Fruit fly (Drosophila melanogaster): Measurements from ENCODE around the gene CG17544.

The CG17544 gene

dm6 chr2L:19397617-19398316, 526 bp downstream of the CG17544 start (continued):
- no peak for TF ChIP-seq CG15601 (tag; optimal IDR thresholded peaks at IDR 0.05)
- TF ChIP-seq CG6689 (GFP tag; IDR thresholded peaks at IDR 0.05): no peak
- TF ChIP-seq tap (tag; optimal IDR thresholded peaks at IDR 0.05): peak; percentile 6
- no peak for TF ChIP-seq CG9817 (tag; optimal IDR thresholded peaks at IDR 0.05)
- TF ChIP-seq Dad (GFP tag; optimal IDR thresholded peaks at IDR 0.05): no peak
- TF ChIP-seq grau (tag; optimal IDR thresholded peaks at IDR 0.05): peak; percentile 83
- TF ChIP-seq dpn (GFP tag; optimal IDR thresholded peaks at IDR 0.05): peak; percentile 5 to 33
- no peak for TF ChIP-seq crol (GFP tag; IDR thresholded peaks at IDR 0.05)
- peak; percentile 3 for TF ChIP-seq CG6254 (GFP tag; optimal IDR thresholded peaks at IDR 0.05)
- no peak for TF ChIP-seq YL-1 (GFP tag; optimal IDR thresholded peaks at IDR 0.05)
- no peak for TF ChIP-seq Usf (GFP tag; optimal IDR thresholded peaks at IDR 0.05)
- no peak for TF ChIP-seq CG2712 (tag; optimal IDR thresholded peaks at IDR 0.05)
- TF ChIP-seq fd3F (GFP tag; optimal IDR thresholded peaks at IDR 0.05): no peak
- TF ChIP-seq CG7839 (tag; optimal IDR thresholded peaks at IDR 0.05): peak; percentile 45
- TF ChIP-seq fru (optimal IDR thresholded peaks at IDR 0.05): no peak
- TF ChIP-seq CG4424 (GFP tag; optimal IDR thresholded peaks at IDR 0.05): no peak
- TF ChIP-seq yki (optimal IDR thresholded peaks at IDR 0.05): peak; percentile 53
- no peak for TF ChIP-seq CG7357 (GFP tag; IDR thresholded peaks at IDR 0.05)
- TF ChIP-seq CG31441 (GFP tag; IDR thresholded peaks at IDR 0.05): no peak
- no peak for TF ChIP-seq CG17568 (GFP tag; optimal IDR thresholded peaks at IDR 0.05)
- TF ChIP-seq hkb (optimal IDR thresholded peaks at IDR 0.05): no peak
- TF ChIP-seq hkb (GFP tag; IDR thresholded peaks at IDR 0.05): no peak
- TF ChIP-seq CG10959 (GFP tag; IDR thresholded peaks at IDR 0.05): no peak
- peak; percentile 3 for TF ChIP-seq D19B (GFP tag; optimal IDR thresholded peaks at IDR 0.05)
- no peak for TF ChIP-seq CG10366 (GFP tag; IDR thresholded peaks at IDR 0.05)
- no peak for TF ChIP-seq br (optimal IDR thresholded peaks at IDR 0.05)
- TF ChIP-seq chm (GFP tag; IDR thresholded peaks at IDR 0.05): no peak
- peak; percentile 66 for TF ChIP-seq CG2120 (GFP tag; optimal IDR thresholded peaks at IDR 0.05)
- TF ChIP-seq pho (GFP tag; optimal IDR thresholded peaks at IDR 0.05): peak; percentile 20
- no peak for TF ChIP-seq CG9609 (GFP tag; optimal IDR thresholded peaks at IDR 0.05)
- TF ChIP-seq Bteb2 (GFP tag; optimal IDR thresholded peaks at IDR 0.05): no peak
- TF ChIP-seq nom (GFP tag; optimal IDR thresholded peaks at IDR 0.05): no peak
- no peak for TF ChIP-seq CG12299 (tag; optimal IDR thresholded peaks at IDR 0.05)
- peak; percentile 42 for TF ChIP-seq CG15269 (tag; optimal IDR thresholded peaks at IDR 0.05)
- TF ChIP-seq CG34224 (GFP tag; IDR thresholded peaks at IDR 0.05; ENCODE audit: partially characterized antibody): 0 out of 3 replicates have a peak, but pooled peaks have one; percentile 10
- peak; percentile 18 for TF ChIP-seq vfl (GFP tag; optimal IDR thresholded peaks at IDR 0.05)
- no peak for TF ChIP-seq fd96Cb (tag; optimal IDR thresholded peaks at IDR 0.05)
- no peak for TF ChIP-seq cwo (GFP tag; optimal IDR thresholded peaks at IDR 0.05)
- no peak for TF ChIP-seq tx (GFP tag; optimal IDR thresholded peaks at IDR 0.05)
- TF ChIP-seq toy (GFP tag; IDR thresholded peaks at IDR 0.05): no peak
- TF ChIP-seq zf30C (GFP tag; optimal IDR thresholded peaks at IDR 0.05): no peak
- TF ChIP-seq PHDP (tag; optimal IDR thresholded peaks at IDR 0.05): peak; percentile 13
- TF ChIP-seq CG3281 (GFP tag; optimal IDR thresholded peaks at IDR 0.05): peak; percentile 39
- TF ChIP-seq CG34422 (GFP tag; IDR thresholded peaks at IDR 0.05): no peak
- TF ChIP-seq Meics (GFP tag; optimal IDR thresholded peaks at IDR 0.05): peak; percentile 49
- no peak for TF ChIP-seq gfzf (GFP tag; optimal IDR thresholded peaks at IDR 0.05)
- TF ChIP-seq CG10209 (GFP tag; optimal IDR thresholded peaks at IDR 0.05): no peak
- TF ChIP-seq CG18764 (GFP tag; optimal IDR thresholded peaks at IDR 0.05): no peak
- no peak for TF ChIP-seq Poxn (GFP tag; IDR thresholded peaks at IDR 0.05)
- no peak for TF ChIP-seq corto (GFP tag; optimal IDR thresholded peaks at IDR 0.05)
- TF ChIP-seq CG6854 (GFP tag; optimal IDR thresholded peaks at IDR 0.05): no peak
- peak; percentile 53 for TF ChIP-seq gem (tag; optimal IDR thresholded peaks at IDR 0.05)
